Worm (Caenorhabditis elegans): Measurements from ENCODE around the gene lact-5.

lact-5 gene

DNA sequence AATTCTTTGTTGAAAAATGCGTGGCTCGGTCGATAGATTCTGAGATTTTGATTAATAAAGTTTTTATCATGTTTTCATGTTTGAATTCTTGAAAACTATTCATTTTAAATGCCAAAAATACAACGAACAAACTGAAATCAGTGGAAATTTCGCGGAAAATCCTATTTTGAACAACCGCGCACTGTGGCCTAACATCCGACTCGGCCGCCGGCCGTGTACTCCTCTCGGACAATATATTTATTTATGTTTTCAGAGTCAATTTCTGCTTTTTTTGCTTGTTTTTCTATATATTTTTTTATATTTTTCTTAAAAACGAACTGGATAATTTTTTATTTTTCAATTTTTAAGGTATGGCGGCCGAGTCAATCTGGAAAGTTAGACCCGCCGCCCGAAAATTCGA is 30.3 kb downstream of the lact-5 start, which contains the start of gene F26G1.1 (continued):
- peak; percentile 24 for TF ChIP-seq gmeb-2 (tag; optimal IDR thresholded peaks at IDR 0.05)
- no peak for TF ChIP-seq dve-1 (tag; optimal IDR thresholded peaks at IDR 0.05)
- TF ChIP-seq pqm-1 (tag; optimal IDR thresholded peaks at IDR 0.05) = no peak
- no peak for TF ChIP-seq pros-1 (tag; optimal IDR thresholded peaks at IDR 0.05)
- TF ChIP-seq lin-11 (tag; optimal IDR thresholded peaks at IDR 0.05) = no peak
- TF ChIP-seq pha-4 (tag; optimal IDR thresholded peaks at IDR 0.05) = no peak
- no peak for TF ChIP-seq ceh-18 (tag; optimal IDR thresholded peaks at IDR 0.05)
- no peak for TF ChIP-seq ceh-19 (GFP tag; optimal IDR thresholded peaks at IDR 0.05)
- peak; percentile 48 for TF ChIP-seq sdc-2 (tag; optimal IDR thresholded peaks at IDR 0.05)
- TF ChIP-seq ets-4 (tag; optimal IDR thresholded peaks at IDR 0.05) = peak; percentile 94
- TF ChIP-seq hlh-8 (tag; optimal IDR thresholded peaks at IDR 0.05) = peak; percentile 90
- no peak for TF ChIP-seq sox-4 (tag; optimal IDR thresholded peaks at IDR 0.05)
- peak; percentile 65 for TF ChIP-seq mec-3 (tag; optimal IDR thresholded peaks at IDR 0.05; ENCODE audit: borderline replicate concordance)
- TF ChIP-seq K02D7.2 (tag; optimal IDR thresholded peaks at IDR 0.05) = no peak
- no peak for TF ChIP-seq odd-2 (tag; optimal IDR thresholded peaks at IDR 0.05)
- no peak for TF ChIP-seq syd-9 (tag; optimal IDR thresholded peaks at IDR 0.05)
- no peak for TF ChIP-seq dmd-4 (tag; optimal IDR thresholded peaks at IDR 0.05; ENCODE audit: borderline replicate concordance)
- peak; percentile 58 for TF ChIP-seq ttx-3 (tag; optimal IDR thresholded peaks at IDR 0.05)
- TF ChIP-seq hlh-15 (tag; optimal IDR thresholded peaks at IDR 0.05) = no peak
- no peak for TF ChIP-seq elt-4 (tag; optimal IDR thresholded peaks at IDR 0.05)
- TF ChIP-seq hlh-13 (GFP tag; optimal IDR thresholded peaks at IDR 0.05) = no peak
- peak; percentile 29 for TF ChIP-seq ceh-34 (tag; optimal IDR thresholded peaks at IDR 0.05)
- TF ChIP-seq sox-2 (GFP tag; IDR thresholded peaks at IDR 0.05) = no peak
- TF ChIP-seq ref-2 (tag; optimal IDR thresholded peaks at IDR 0.05) = peak; percentile 72
- peak; percentile 12 for TF ChIP-seq rnt-1 (tag; optimal IDR thresholded peaks at IDR 0.05)
- no peak for TF ChIP-seq C38D4.7 (GFP tag; optimal IDR thresholded peaks at IDR 0.05)
- TF ChIP-seq pax-1 (tag; optimal IDR thresholded peaks at IDR 0.05) = no peak
- TF ChIP-seq tbx-7 (tag; optimal IDR thresholded peaks at IDR 0.05) = peak; percentile 93
- peak; percentile 63 for TF ChIP-seq F13H6.1 (tag; optimal IDR thresholded peaks at IDR 0.05)
- no peak for TF ChIP-seq pag-3 (tag; optimal IDR thresholded peaks at IDR 0.05; ENCODE audit: borderline replicate concordance)
- peak; percentile 93 for TF ChIP-seq C08G9.2 (tag; optimal IDR thresholded peaks at IDR 0.05)
- peak; percentile 83 for TF ChIP-seq zip-5 (tag; optimal IDR thresholded peaks at IDR 0.05)
- peak; percentile 90 for TF ChIP-seq ceh-2 (tag; optimal IDR thresholded peaks at IDR 0.05)
- TF ChIP-seq ztf-16 (tag; optimal IDR thresholded peaks at IDR 0.05) = peak; percentile 43
- no peak for TF ChIP-seq ceh-9 (tag; optimal IDR thresholded peaks at IDR 0.05)
- no peak for TF ChIP-seq hlh-30 (tag; optimal IDR thresholded peaks at IDR 0.05; ENCODE audit: insufficient read depth)
- no peak for TF ChIP-seq unc-86 (tag; optimal IDR thresholded peaks at IDR 0.05)
- TF ChIP-seq che-1 (tag; optimal IDR thresholded peaks at IDR 0.05) = peak; percentile 28
- no peak for TF ChIP-seq eyg-1 (tag; optimal IDR thresholded peaks at IDR 0.05)
- no peak for TF ChIP-seq nfya-1 (tag; optimal IDR thresholded peaks at IDR 0.05)
- TF ChIP-seq npax-4 (tag; optimal IDR thresholded peaks at IDR 0.05) = peak; percentile 17
- no peak for TF ChIP-seq ceh-6 (GFP tag; optimal IDR thresholded peaks at IDR 0.05)

DNA sequence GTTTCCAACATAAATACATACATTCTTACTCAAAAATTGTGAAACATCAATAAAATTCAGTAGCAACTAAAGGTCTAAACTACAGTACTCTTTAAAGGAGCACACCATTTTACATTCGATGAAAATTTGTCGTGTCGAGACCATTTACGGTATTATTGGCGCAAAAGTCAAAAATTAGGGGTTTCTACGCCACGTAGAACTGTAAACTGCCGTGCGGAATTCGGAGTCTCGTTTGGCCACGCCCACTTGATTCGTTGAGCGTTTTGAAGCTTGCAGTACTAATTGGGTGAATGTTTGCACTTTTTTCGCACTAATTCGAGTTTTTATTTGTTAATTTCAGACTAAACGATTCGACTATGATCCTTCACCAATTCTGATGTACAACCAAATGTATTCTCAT is 30.9 kb downstream of the lact-5 start:
- TF ChIP-seq ztf-16 (tag; optimal IDR thresholded peaks at IDR 0.05) = no peak
- no peak for TF ChIP-seq K02D7.2 (tag; optimal IDR thresholded peaks at IDR 0.05)

Measured in whole organism, late embryonic.